Fruit fly (Drosophila melanogaster) whole organism: ENCODE results near the gene C901.
"Not testable (repeated sequence)": the region's sequence is repeated elsewhere in the genome, so short reads cannot be mapped to it uniquely, and the experiment has no call there.

ENCODE experiments used
- CG8478 ChIP-seq: fragments of >200 bp; optimal IDR thresholded peaks from 2 replicates; lab custom pipeline; 2018; ENCODE audit warnings: inconsistent platforms
- Dll ChIP-seq: fragments of >200 bp; optimal IDR thresholded peaks from 2 replicates; lab custom pipeline; 2017
- EcR ChIP-seq, 2 experiments: fragments of >200 bp; optimal IDR thresholded peaks; 2 replicates each; lab custom pipeline; 2017; ENCODE audit warnings: missing biosample characterization in 2 of 2, missing genetic modification characterization in 2 of 2, missing genetic modification reagents in 2 of 2
- pan ChIP-seq: fragments of >200 bp; optimal IDR thresholded peaks from 2 replicates; lab custom pipeline; 2017
- psq ChIP-seq: fragments of >200 bp; optimal IDR thresholded peaks from 2 replicates; lab custom pipeline; 2017
- usp ChIP-seq: fragments of >200 bp; optimal IDR thresholded peaks from 2 replicates; lab custom pipeline; 2017; ENCODE audit warnings: missing biosample characterization, missing genetic modification characterization, mixed read lengths

C901 gene

dm6 chrX:10966978-10967731 lies at the start of gene C901:
Gene C901 (minus strand): TSS chrX:10967134.
- TF ChIP-seq usp (GFP tag; lab: Kevin White, UChicago), result no peak
- no peak for TF ChIP-seq pan
- no peak for TF ChIP-seq Dll

- no peak for TF ChIP-seq EcR (GFP tag; optimal IDR thresholded peaks at IDR 0.05; lab: Kevin White, UChicago)
- no peak for TF ChIP-seq Dll
- TF ChIP-seq psq (lab: Kevin White, UChicago), result no peak
- TF ChIP-seq usp (GFP tag; lab: Kevin White, UChicago), result no peak
- TF ChIP-seq pan, result no peak
- TF ChIP-seq CG8478 (lab: Kevin White, UChicago), result no peak
Measured at dm6 chrX:10959912-10960311, 7.0 kb downstream of the C901 start.

dm6 chrX:10953240-10953639 lies 13.7 kb downstream of the C901 start:
- no peak for TF ChIP-seq Dll
- TF ChIP-seq psq (lab: Kevin White, UChicago), result no peak
- TF ChIP-seq CG8478 (lab: Kevin White, UChicago), result no peak
- no peak for TF ChIP-seq usp (GFP tag; lab: Kevin White, UChicago)
- TF ChIP-seq pan, result no peak
- TF ChIP-seq EcR (GFP tag; optimal IDR thresholded peaks at IDR 0.05; lab: Kevin White, UChicago), result no peak

- no peak for TF ChIP-seq Dll
- TF ChIP-seq psq (lab: Kevin White, UChicago), result no peak
- no peak for TF ChIP-seq EcR (GFP tag; optimal IDR thresholded peaks at IDR 0.05; lab: Kevin White, UChicago)
- TF ChIP-seq CG8478 (lab: Kevin White, UChicago), result no peak
- no peak for TF ChIP-seq pan
- no peak for TF ChIP-seq usp (GFP tag; lab: Kevin White, UChicago)
Measured at dm6 chrX:10952386-10952785, 14.5 kb downstream of the C901 start, which contains the start of gene Rab9Fb. Gene Rab9Fb (minus strand): TSS chrX:10952486.

dm6 chrX:10950930-10951329 lies 16.0 kb downstream of the C901 start, which contains the start of gene Rab9Fa:
Gene Rab9Fa (minus strand): TSS chrX:10951030.
- TF ChIP-seq pan; CG8478 (lab: Kevin White, UChicago); psq (lab: Kevin White, UChicago): not testable (repeated sequence)

- no peak for TF ChIP-seq EcR (GFP tag; optimal IDR thresholded peaks at IDR 0.05; lab: Kevin White, UChicago)
Measured at dm6 chrX:10936599-10936998, 30.3 kb downstream of the C901 start.

DNA sequence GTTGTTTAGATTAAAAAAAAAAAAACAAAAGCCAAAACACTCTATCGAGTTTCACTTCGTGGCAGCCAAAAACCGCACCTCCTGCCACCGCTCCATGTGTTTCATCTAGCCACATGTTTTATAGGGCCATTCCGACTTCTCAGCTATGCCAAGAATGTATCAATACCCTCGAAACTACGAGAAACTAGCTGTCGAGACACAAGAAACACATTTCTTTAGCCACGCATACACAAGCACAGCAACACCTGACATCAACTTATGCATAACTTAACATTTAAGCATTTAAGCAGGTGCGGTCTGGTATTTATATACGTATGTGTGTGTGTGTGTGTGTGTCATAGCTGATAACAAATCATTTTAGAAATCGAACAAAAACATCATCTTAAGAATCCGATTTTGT lies 31.3 kb downstream of the C901 start:
- TF ChIP-seq Dll (no peak), EcR (GFP tag; optimal IDR thresholded peaks at IDR 0.05; lab: Kevin White, UChicago) (no peak), pan (no peak), psq (lab: Kevin White, UChicago) (no peak), CG8478 (lab: Kevin White, UChicago) (no peak), usp (GFP tag; lab: Kevin White, UChicago) (no peak)

- TF ChIP-seq Dll (no peak), CG8478 (lab: Kevin White, UChicago) (no peak), pan (no peak), EcR (GFP tag; optimal IDR thresholded peaks at IDR 0.05; lab: Kevin White, UChicago) (no peak), usp (GFP tag; lab: Kevin White, UChicago) (no peak), psq (lab: Kevin White, UChicago) (no peak)
Measured at dm6 chrX:10933776-10934175, 33.2 kb downstream of the C901 start.

- TF ChIP-seq CG8478 (lab: Kevin White, UChicago) (no peak), EcR (GFP tag; optimal IDR thresholded peaks at IDR 0.05; lab: Kevin White, UChicago) (peak in 1 of 2 experiments; percentile 8), pan (no peak)
Measured at dm6 chrX:10932300-10932699, 34.6 kb downstream of the C901 start.

DNA sequence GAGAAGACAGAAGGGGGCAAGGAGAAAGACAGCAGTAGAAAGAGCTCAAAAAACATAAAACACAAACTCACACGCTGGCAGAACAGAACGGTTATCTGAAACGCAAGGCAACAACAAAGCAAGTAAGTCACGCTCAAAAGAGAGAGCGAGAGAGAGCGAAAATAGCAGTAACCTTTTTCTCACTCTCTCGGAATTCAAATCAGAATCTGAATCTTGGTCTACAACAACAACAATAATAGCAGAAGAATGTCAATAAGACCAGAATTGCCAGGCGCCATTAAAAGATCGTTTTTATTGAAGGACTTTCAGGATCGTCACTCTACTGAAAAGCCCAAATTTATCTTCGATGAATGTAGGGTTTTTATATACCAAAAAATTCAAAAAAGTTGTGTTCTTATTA lies 35.7 kb downstream of the C901 start:
- TF ChIP-seq CG8478 (lab: Kevin White, UChicago) (no peak), pan (no peak), usp (GFP tag; lab: Kevin White, UChicago) (no peak), psq (lab: Kevin White, UChicago) (no peak), Dll (no peak), EcR (GFP tag; optimal IDR thresholded peaks at IDR 0.05; lab: Kevin White, UChicago) (no peak)

DNA sequence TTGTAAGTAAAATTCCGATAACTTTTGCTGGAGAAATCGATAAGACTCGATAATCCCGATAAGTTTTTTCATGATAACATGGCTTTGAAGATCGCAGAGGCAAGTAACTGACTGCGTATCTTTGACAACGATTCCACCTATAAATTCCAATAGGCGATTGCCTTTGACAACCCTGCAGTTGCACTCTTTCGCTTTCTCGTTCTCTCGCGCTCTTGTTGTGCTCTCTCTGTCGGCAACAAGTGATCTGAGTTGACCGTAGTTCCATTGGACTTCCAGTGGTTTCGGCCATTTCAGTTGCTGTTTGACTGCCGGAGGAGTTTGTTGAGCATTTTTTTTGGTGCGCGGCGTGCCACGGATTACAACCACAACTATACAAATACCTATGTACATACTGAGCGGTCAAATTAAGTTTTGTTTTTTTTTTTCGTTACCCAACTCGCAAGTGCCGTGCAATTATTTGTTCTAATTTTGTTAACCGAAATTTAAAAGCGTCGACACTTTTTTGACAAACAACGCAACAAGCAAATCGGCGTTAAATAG lies 36.3 kb downstream of the C901 start, which contains the start of gene Myo10A:
Myo10A (plus strand) TSS at position 288 of the 540 bp plus-strand sequence.
- no peak for TF ChIP-seq usp (GFP tag; lab: Kevin White, UChicago)
- TF ChIP-seq pan, result no peak
- no peak for TF ChIP-seq psq (lab: Kevin White, UChicago)
- no peak for TF ChIP-seq CG8478 (lab: Kevin White, UChicago)
- no peak for TF ChIP-seq Dll
- TF ChIP-seq EcR (GFP tag; optimal IDR thresholded peaks at IDR 0.05; lab: Kevin White, UChicago), result no peak

DNA sequence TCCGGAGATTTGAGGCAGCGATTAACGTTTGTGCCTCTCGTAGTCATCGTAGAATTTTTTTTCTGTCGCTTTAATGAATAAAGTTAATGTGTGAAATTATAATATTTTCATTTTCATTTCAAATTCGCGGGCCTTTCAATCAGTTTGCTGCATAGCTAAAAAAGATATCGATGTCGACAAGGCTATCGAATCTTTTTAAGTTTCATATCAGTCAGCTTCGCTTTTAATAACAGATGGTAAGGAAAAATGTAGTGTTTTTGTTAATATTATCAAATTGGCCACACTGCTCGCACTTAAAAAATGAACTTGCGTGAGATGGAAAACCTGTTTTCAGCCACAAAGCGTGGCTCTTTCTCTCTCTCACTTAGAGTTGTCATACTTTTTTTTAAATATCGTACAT lies 37.3 kb downstream of the C901 start:
- TF ChIP-seq pan (no peak), Dll (no peak), EcR (GFP tag; optimal IDR thresholded peaks at IDR 0.05; lab: Kevin White, UChicago) (no peak), CG8478 (lab: Kevin White, UChicago) (no peak), psq (lab: Kevin White, UChicago) (no peak), usp (GFP tag; lab: Kevin White, UChicago) (no peak)

dm6 chrX:10927110-10927509 lies 39.8 kb downstream of the C901 start, which contains the start of gene CG2145:
Gene CG2145 (plus strand): TSS chrX:10927399.
- TF ChIP-seq Dll (no peak), usp (GFP tag; lab: Kevin White, UChicago) (no peak), CG8478 (lab: Kevin White, UChicago) (no peak), EcR (GFP tag; optimal IDR thresholded peaks at IDR 0.05; lab: Kevin White, UChicago) (no peak), psq (lab: Kevin White, UChicago) (no peak), pan (no peak)
